Fruit fly (Drosophila melanogaster) whole organism, embryonic: ENCODE measurements around the gene hob.
A peak's percentile ranks its signal among the peaks of the same experiment; 100 is the strongest.

ENCODE experiments used
- Antp ChIP-seq: fragments of 200-800 bp; sonication (Bioruptor generic); optimal IDR thresholded peaks from 3 replicates; lab custom pipeline; 2016; ENCODE audit warnings: missing biosample characterization, missing genetic modification characterization
- Blimp-1 ChIP-seq: fragments of 200-800 bp; sonication (Bioruptor generic); optimal IDR thresholded peaks from 3 replicates; lab custom pipeline; 2018; ENCODE audit warnings: missing biosample characterization, missing genetic modification characterization, mild to moderate bottlenecking, moderate library complexity, missing genetic modification reagents
- CG10209 ChIP-seq: fragments of 200-800 bp; sonication (Bioruptor generic); optimal IDR thresholded peaks from 3 replicates; lab custom pipeline; 2017; ENCODE audit warnings: missing biosample characterization, mild to moderate bottlenecking, missing genetic modification characterization, missing genetic modification reagents
- CG10366 ChIP-seq: fragments of 200-800 bp; sonication (Bioruptor generic); IDR thresholded peaks from 2 replicates; pipeline ENCODE4 v1.3.6; 2022; ENCODE audit warnings: missing biosample characterization, missing genetic modification characterization
- CG12659 ChIP-seq: fragments of 200-800 bp; sonication (Bioruptor generic); optimal IDR thresholded peaks from 3 replicates; lab custom pipeline; 2017; ENCODE audit warnings: mild to moderate bottlenecking, missing biosample characterization, missing genetic modification reagents, missing genetic modification characterization
- CG12744 ChIP-seq: fragments of 200-800 bp; sonication (Bioruptor generic); optimal IDR thresholded peaks from 2 replicates; lab custom pipeline; 2016; ENCODE audit warnings: missing biosample characterization, missing genetic modification characterization
- CG13123 ChIP-seq: fragments of 200-800 bp; sonication (Bioruptor generic); optimal IDR thresholded peaks from 2 replicates; lab custom pipeline; 2016; ENCODE audit warnings: missing biosample characterization, missing genetic modification characterization
- CG15073 ChIP-seq: fragments of 200-800 bp; sonication (Bioruptor generic); optimal IDR thresholded peaks from 2 replicates; lab custom pipeline; 2016; ENCODE audit warnings: missing biosample characterization, missing genetic modification characterization
- CG1603 ChIP-seq: fragments of 200-800 bp; sonication (Bioruptor generic); optimal IDR thresholded peaks from 2 replicates; lab custom pipeline; 2019; ENCODE audit warnings: missing biosample characterization, mild to moderate bottlenecking, missing genetic modification characterization, moderate library complexity
- CG16813 ChIP-seq: fragments of 200-800 bp; sonication (Bioruptor generic); IDR thresholded peaks from 3 replicates; pipeline ENCODE4 v1.3.6; 2022; ENCODE audit warnings: missing biosample characterization, missing genetic modification characterization; ENCODE audit not compliant: partially characterized antibody
- CG17359 ChIP-seq: fragments of 200-800 bp; sonication (Bioruptor generic); optimal IDR thresholded peaks from 3 replicates; lab custom pipeline; 2018; ENCODE audit warnings: missing biosample characterization, mild to moderate bottlenecking, missing genetic modification characterization, moderate library complexity
- CG17361 ChIP-seq: fragments of 200-800 bp; sonication (Bioruptor generic); IDR thresholded peaks from 3 replicates; pipeline ENCODE4 v1.3.6; 2022; ENCODE audit warnings: missing biosample characterization, missing genetic modification characterization
- CG1792 ChIP-seq: fragments of 200-800 bp; sonication (Bioruptor generic); optimal IDR thresholded peaks from 2 replicates; lab custom pipeline; 2016; ENCODE audit warnings: missing biosample characterization, missing genetic modification characterization
- CG18599 ChIP-seq: fragments of 200-800 bp; sonication (Bioruptor generic); optimal IDR thresholded peaks from 3 replicates; lab custom pipeline; 2017; ENCODE audit warnings: missing biosample characterization, missing genetic modification characterization, mild to moderate bottlenecking, moderate library complexity, missing genetic modification reagents
- CG2889 ChIP-seq: fragments of 200-800 bp; sonication (Bioruptor generic); IDR thresholded peaks from 3 replicates; pipeline ENCODE4 v1.3.6; 2022; ENCODE audit warnings: missing biosample characterization, missing genetic modification characterization
- CG32767 ChIP-seq: fragments of 200-800 bp; sonication (Bioruptor generic); IDR thresholded peaks from 2 replicates; pipeline ENCODE4 v1.3.6; 2022; ENCODE audit warnings: missing biosample characterization, missing genetic modification characterization
- CG6175 ChIP-seq: fragments of 200-800 bp; sonication (Bioruptor generic); IDR thresholded peaks from 3 replicates; pipeline ENCODE4 v1.3.6; 2022; ENCODE audit warnings: missing biosample characterization, missing genetic modification characterization
- CG6765 ChIP-seq: fragments of 200-800 bp; sonication (Bioruptor generic); optimal IDR thresholded peaks from 3 replicates; lab custom pipeline; 2017; ENCODE audit warnings: missing biosample characterization, mild to moderate bottlenecking, missing genetic modification characterization
- CG7839 ChIP-seq: fragments of 200-800 bp; sonication (Bioruptor generic); optimal IDR thresholded peaks from 3 replicates; lab custom pipeline; 2018; ENCODE audit warnings: missing biosample characterization, mild to moderate bottlenecking, missing genetic modification characterization, moderate library complexity
- CkIIα-i1 ChIP-seq: fragments of 200-800 bp; sonication (Bioruptor generic); IDR thresholded peaks from 2 replicates; pipeline ENCODE4 v1.3.6; 2022; ENCODE audit warnings: missing biosample characterization, missing genetic modification characterization
- D19A ChIP-seq: fragments of 200-800 bp; optimal IDR thresholded peaks from 3 replicates; lab custom pipeline; 2019; ENCODE audit warnings: missing biosample characterization, mild to moderate bottlenecking, missing genetic modification characterization, moderate library complexity
- Dbx ChIP-seq: fragments of 200-800 bp; sonication (Bioruptor generic); IDR thresholded peaks from 3 replicates; pipeline ENCODE4 v1.3.6; 2022; ENCODE audit warnings: missing biosample characterization, missing genetic modification characterization
- Drgx ChIP-seq: fragments of 200-800 bp; sonication (Bioruptor generic); IDR thresholded peaks from 2 replicates; pipeline ENCODE4 v1.3.6; 2022; ENCODE audit warnings: missing biosample characterization, missing genetic modification characterization
- Hr3 ChIP-seq: fragments of 200-800 bp; sonication (Bioruptor generic); optimal IDR thresholded peaks from 3 replicates; lab custom pipeline; 2016; ENCODE audit warnings: missing biosample characterization, missing genetic modification characterization
- MESR4 ChIP-seq: fragments of 200-800 bp; sonication (Bioruptor generic); optimal IDR thresholded peaks from 2 replicates; lab custom pipeline; 2018; ENCODE audit warnings: missing biosample characterization, mild to moderate bottlenecking, missing genetic modification characterization, moderate library complexity
- NC2α ChIP-seq: fragments of 200-800 bp; sonication (Bioruptor generic); optimal IDR thresholded peaks from 2 replicates; lab custom pipeline; 2016; ENCODE audit warnings: missing biosample characterization, missing genetic modification characterization
- Neu2 ChIP-seq: fragments of 200-800 bp; sonication (Bioruptor generic); optimal IDR thresholded peaks from 3 replicates; lab custom pipeline; 2016; ENCODE audit warnings: missing biosample characterization, missing genetic modification characterization, borderline replicate concordance
- Optix ChIP-seq: fragments of 200-800 bp; sonication (Bioruptor generic); IDR thresholded peaks from 3 replicates; pipeline ENCODE4 v1.3.6; 2022; ENCODE audit warnings: missing biosample characterization, missing genetic modification characterization
- Sox100B ChIP-seq: fragments of 200-800 bp; sonication (Bioruptor generic); optimal IDR thresholded peaks from 3 replicates; lab custom pipeline; 2018; ENCODE audit warnings: missing biosample characterization, mild to moderate bottlenecking, missing genetic modification characterization
- Ssrp ChIP-seq: fragments of 200-800 bp; sonication (Bioruptor generic); optimal IDR thresholded peaks from 2 replicates; lab custom pipeline; 2018; ENCODE audit warnings: missing biosample characterization, mild to moderate bottlenecking, missing genetic modification characterization, moderate library complexity
- Usf ChIP-seq: fragments of 200-800 bp; sonication (Bioruptor generic); optimal IDR thresholded peaks from 2 replicates; lab custom pipeline; 2017; ENCODE audit warnings: missing genotype, missing biosample characterization, missing genetic modification characterization
- aop ChIP-seq: fragments of 200-800 bp; sonication (Bioruptor generic); IDR thresholded peaks from 2 replicates; pipeline ENCODE4 v1.3.6; 2022; ENCODE audit warnings: missing biosample characterization, missing genetic modification characterization
- ato ChIP-seq: fragments of 200-800 bp; sonication (Bioruptor generic); IDR thresholded peaks from 2 replicates; pipeline ENCODE4 v1.3.6; 2022; ENCODE audit warnings: missing biosample characterization, missing genetic modification characterization; ENCODE audit not compliant: partially characterized antibody
- chinmo ChIP-seq: fragments of 200-800 bp; sonication (Bioruptor generic); IDR thresholded peaks from 4 replicates; pipeline ENCODE4 v1.3.6; 2022; ENCODE audit warnings: missing biosample characterization, missing genetic modification characterization; ENCODE audit not compliant: partially characterized antibody
- corto ChIP-seq: fragments of 200-800 bp; sonication (Bioruptor generic); optimal IDR thresholded peaks from 2 replicates; lab custom pipeline; 2016; ENCODE audit warnings: missing biosample characterization, mild to moderate bottlenecking, missing genetic modification characterization, moderate library complexity
- croc ChIP-seq: fragments of 200-800 bp; sonication (Bioruptor generic); conservative IDR thresholded peaks from 3 replicates; pipeline ENCODE4 v1.3.6; 2022; ENCODE audit warnings: missing biosample characterization, missing genetic modification characterization
- dimm ChIP-seq: fragments of 200-800 bp; sonication (Bioruptor generic); IDR thresholded peaks from 2 replicates; pipeline ENCODE4 v1.3.6; 2022; ENCODE audit warnings: missing biosample characterization, missing genetic modification characterization
- dmrt99B ChIP-seq: fragments of 200-800 bp; sonication (Bioruptor generic); optimal IDR thresholded peaks from 2 replicates; lab custom pipeline; 2018; ENCODE audit warnings: missing biosample characterization, mild to moderate bottlenecking, missing genetic modification characterization, moderate library complexity
- dpn ChIP-seq, 2 experiments: fragments of 200-800 bp; sonication (Bioruptor generic); optimal IDR thresholded peaks; 3 replicates each; lab custom pipeline; 2016; ENCODE audit warnings: missing biosample characterization in 2 of 2, missing genetic modification characterization in 2 of 2
- dysf ChIP-seq: fragments of 200-800 bp; sonication (Bioruptor generic); IDR thresholded peaks from 3 replicates; pipeline ENCODE4 v1.3.6; 2022; ENCODE audit warnings: missing biosample characterization, missing genetic modification characterization
- ftz-f1 ChIP-seq: fragments of 200-800 bp; sonication (Bioruptor generic); optimal IDR thresholded peaks from 2 replicates; lab custom pipeline; 2016; ENCODE audit warnings: missing biosample characterization, missing genetic modification characterization
- h ChIP-seq: fragments of >200 bp; optimal IDR thresholded peaks from 2 replicates; lab custom pipeline; 2017
- hkb ChIP-seq, 2 experiments: fragments of 200-800 bp in 1 of 2; fragments of >200 bp in 1 of 2; sonication (Bioruptor generic) in 1 of 2; IDR thresholded peaks in 1 of 2; optimal IDR thresholded peaks in 1 of 2; 2 replicates each; pipeline versions ENCODE4 v1.3.6 to Lab custom; 2017 to 2022; ENCODE audit warnings: missing biosample characterization in 1 of 2, missing genetic modification characterization in 1 of 2
- lbe ChIP-seq: fragments of 200-800 bp; sonication (Bioruptor generic); optimal IDR thresholded peaks from 2 replicates; lab custom pipeline; 2016; ENCODE audit warnings: missing biosample characterization, mild to moderate bottlenecking, missing genetic modification characterization
- phol ChIP-seq: fragments of 200-800 bp; sonication (Bioruptor generic); optimal IDR thresholded peaks from 3 replicates; lab custom pipeline; 2018; ENCODE audit warnings: missing biosample characterization, mild to moderate bottlenecking, missing genetic modification characterization, moderate library complexity
- run ChIP-seq: fragments of 200-800 bp; sonication (Bioruptor generic); optimal IDR thresholded peaks from 3 replicates; lab custom pipeline; 2018; ENCODE audit warnings: missing biosample characterization, mild to moderate bottlenecking, missing genetic modification characterization
- sima ChIP-seq: fragments of 200-800 bp; sonication (Bioruptor generic); optimal IDR thresholded peaks from 2 replicates; lab custom pipeline; 2016; ENCODE audit warnings: missing biosample characterization, missing genetic modification characterization
- vvl ChIP-seq: fragments of 200-800 bp; sonication (Bioruptor generic); IDR thresholded peaks from 2 replicates; pipeline ENCODE4 v1.3.6; 2022; ENCODE audit warnings: missing biosample characterization, missing genetic modification characterization

The hob gene

DNA sequence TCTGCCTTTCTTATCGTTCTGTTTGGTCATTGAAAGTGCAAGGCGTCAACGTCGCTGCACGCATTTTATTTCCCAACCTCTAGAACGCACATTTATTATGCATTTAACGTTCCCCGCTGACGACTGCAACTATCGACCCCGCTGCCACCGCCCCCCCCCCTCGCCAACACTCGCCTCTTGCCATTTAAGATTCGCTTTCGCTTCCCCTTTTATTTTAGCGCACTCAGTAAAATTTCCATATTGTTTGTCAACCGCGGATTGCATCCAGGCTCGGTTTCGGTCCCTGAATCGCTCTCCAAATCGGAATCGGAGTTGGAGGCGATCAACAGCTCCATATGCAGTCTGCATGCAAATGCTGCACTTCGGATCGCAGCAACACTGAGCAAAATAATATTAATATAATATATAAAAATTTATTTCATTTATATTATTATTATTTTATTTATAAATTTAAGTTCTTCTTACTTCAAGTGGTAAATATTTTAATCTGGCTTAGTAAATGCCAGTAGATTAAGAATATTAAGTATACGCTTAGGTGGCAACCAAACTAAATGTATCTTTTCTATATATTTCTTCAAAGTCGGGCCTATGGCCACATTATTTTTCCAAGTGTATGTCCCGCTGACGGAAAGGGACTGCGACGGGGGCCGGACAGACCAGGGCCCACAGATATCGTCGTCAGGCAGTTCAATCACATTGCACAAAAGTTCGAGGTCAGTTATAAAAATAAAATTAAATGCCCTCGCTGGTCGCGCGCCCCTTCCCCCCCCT lies 22.1 kb upstream of the hob start (continued):
- no peak for TF ChIP-seq Neu2 (GFP tag; lab: Kevin White, UChicago)
- TF ChIP-seq CG12744 (GFP tag; lab: Kevin White, UChicago), result no peak
- TF ChIP-seq hkb (optimal IDR thresholded peaks at IDR 0.05; lab: Kevin White, UChicago), result no peak
- 0 out of 2 replicates have a peak, but pooled peaks have one; percentile 19 for TF ChIP-seq hkb (GFP tag; IDR thresholded peaks at IDR 0.05; lab: Robert Waterston, UW)
- TF ChIP-seq CG13123 (GFP tag; lab: Kevin White, UChicago), result no peak
- TF ChIP-seq D19A (tag; lab: Kevin White, UChicago), result peak; percentile 0
- 0 out of 3 replicates have a peak, but pooled peaks have one; percentile 32 for TF ChIP-seq CG17361 (GFP tag; lab: Robert Waterston, UW)
- TF ChIP-seq Sox100B (GFP tag; lab: Kevin White, UChicago), result peak; percentile 28
- TF ChIP-seq CG15073 (GFP tag; lab: Kevin White, UChicago), result no peak
- TF ChIP-seq MESR4, result no peak
- TF ChIP-seq CG16813 (GFP tag; lab: Robert Waterston, UW), result no peak
- peak; percentile 41; the same call in 1 of the 2 replicates for TF ChIP-seq CG10366 (GFP tag; lab: Robert Waterston, UW)
- no peak for TF ChIP-seq run
- no peak for TF ChIP-seq CkIIα-i1 (GFP tag; lab: Robert Waterston, UW)
- TF ChIP-seq phol (tag; lab: Kevin White, UChicago), result peak; percentile 34
- no peak for TF ChIP-seq NC2α (GFP tag; lab: Kevin White, UChicago)
- TF ChIP-seq aop (GFP tag; lab: Robert Waterston, UW), result no peak
- TF ChIP-seq corto (GFP tag; lab: Kevin White, UChicago), result peak; percentile 90
- TF ChIP-seq dimm, result peak; percentile 6; the same call in 1 of the 2 replicates
- TF ChIP-seq vvl (GFP tag; lab: Robert Waterston, UW), result peak; percentile 26; the same call in 1 of the 2 replicates
- TF ChIP-seq CG2889 (GFP tag; lab: Robert Waterston, UW), result no peak
- peak; percentile 32 for TF ChIP-seq CG7839 (tag; lab: Kevin White, UChicago)
- TF ChIP-seq CG12659, result no peak
- peak; percentile 2 for TF ChIP-seq CG1603 (tag; lab: Kevin White, UChicago)
- no peak for TF ChIP-seq Optix
- no peak for TF ChIP-seq h (lab: Kevin White, UChicago)
- TF ChIP-seq ftz-f1 (GFP tag; lab: Kevin White, UChicago), result no peak
- TF ChIP-seq CG1792, result no peak
- TF ChIP-seq dpn (GFP tag; optimal IDR thresholded peaks at IDR 0.05; lab: Kevin White, UChicago), result peak in 1 of 2 experiments; percentile 31
- peak; percentile 84 for TF ChIP-seq Drgx (GFP tag; lab: Robert Waterston, UW)
- peak; percentile 12 for TF ChIP-seq CG10209
- TF ChIP-seq Ssrp (tag; lab: Kevin White, UChicago), result peak; percentile 56
- TF ChIP-seq CG6765, result no peak
- peak; percentile 25 for TF ChIP-seq Hr3 (GFP tag; lab: Kevin White, UChicago)
- TF ChIP-seq ato (GFP tag; lab: Robert Waterston, UW), result no peak
- TF ChIP-seq CG18599 (GFP tag; lab: Kevin White, UChicago), result no peak
- no peak for TF ChIP-seq Dbx
- TF ChIP-seq sima (GFP tag; lab: Kevin White, UChicago), result no peak
- 0 out of 3 replicates have a peak, but pooled peaks have one; percentile 25 for TF ChIP-seq dysf (GFP tag; lab: Robert Waterston, UW)
- TF ChIP-seq CG6175, result no peak
- no peak for TF ChIP-seq Usf (GFP tag; lab: Kevin White, UChicago)
- peak; percentile 94 for TF ChIP-seq lbe (GFP tag; lab: Kevin White, UChicago)
- TF ChIP-seq croc (GFP tag; lab: Robert Waterston, UW), result no peak; the same call in 2 of the 3 replicates
- TF ChIP-seq CG17359 (tag; lab: Kevin White, UChicago), result peak; percentile 53
- no peak for TF ChIP-seq Antp
- peak; percentile 15 for TF ChIP-seq Blimp-1 (GFP tag; lab: Kevin White, UChicago)
- TF ChIP-seq chinmo (GFP tag; lab: Robert Waterston, UW), result 0 out of 4 replicates have a peak, but pooled peaks have one; percentile 28
- TF ChIP-seq dmrt99B (tag; lab: Kevin White, UChicago), result peak; percentile 77
- no peak for TF ChIP-seq CG32767 (GFP tag; lab: Robert Waterston, UW)
